Worm (Caenorhabditis elegans) whole organism, mixed stage, embryonic: ENCODE data around the gene Y57G11B.2.

Experiments used
- ces-1 ChIP-seq: fragments of 150-350 bp; optimal IDR thresholded peaks from 2 replicates; lab custom pipeline; 2014; ENCODE audit warnings: missing biosample characterization, missing genetic modification reagents, missing genetic modification characterization
- cnd-1 ChIP-seq: fragments of 200-800 bp; sonication (Bioruptor generic); optimal IDR thresholded peaks from 2 replicates; lab custom pipeline; 2018; ENCODE audit warnings: mild to moderate bottlenecking, missing genetic modification characterization, missing compliant biosample characterization
- elt-1 ChIP-seq: sonication (generic microtip); optimal IDR thresholded peaks from 2 replicates; lab custom pipeline; 2017; ENCODE audit warnings: missing genetic modification characterization, mild to moderate bottlenecking, missing compliant biosample characterization, antibody characterized with exemption, moderate library complexity, borderline replicate concordance; ENCODE audit not compliant: insufficient read depth
- lsy-2 ChIP-seq: fragments of 150-350 bp; optimal IDR thresholded peaks from 2 replicates; lab custom pipeline; 2014; ENCODE audit warnings: missing biosample characterization, missing genetic modification characterization
- mab-5 ChIP-seq: fragments of 150-350 bp; optimal IDR thresholded peaks from 2 replicates; lab custom pipeline; 2014; ENCODE audit warnings: missing biosample characterization, missing genetic modification characterization
- mep-1 ChIP-seq: fragments of 150-350 bp; optimal IDR thresholded peaks from 2 replicates; lab custom pipeline; 2017; ENCODE audit warnings: missing biosample characterization, missing genetic modification reagents, missing genetic modification characterization, inconsistent platforms
- nhr-12 ChIP-seq: fragments of 150-350 bp; optimal IDR thresholded peaks from 2 replicates; lab custom pipeline; 2014; ENCODE audit warnings: missing biosample characterization, missing genetic modification characterization
- nhr-237 ChIP-seq: fragments of 150-350 bp; optimal IDR thresholded peaks from 2 replicates; lab custom pipeline; 2014; ENCODE audit warnings: missing biosample characterization, missing genetic modification characterization
- nhr-28 ChIP-seq: fragments of 150-350 bp; optimal IDR thresholded peaks from 2 replicates; lab custom pipeline; 2014; ENCODE audit warnings: missing biosample characterization, missing genetic modification characterization
- nhr-76 ChIP-seq: sonication (generic microtip); optimal IDR thresholded peaks from 2 replicates; lab custom pipeline; 2017; ENCODE audit warnings: missing biosample characterization, missing genetic modification characterization
- snpc-4 ChIP-seq: fragments of 150-350 bp; optimal IDR thresholded peaks from 2 replicates; lab custom pipeline; 2014; ENCODE audit warnings: missing biosample characterization, missing genetic modification characterization
- tbx-8 ChIP-seq: fragments of 200-800 bp; sonication (Bioruptor generic); optimal IDR thresholded peaks from 2 replicates; lab custom pipeline; 2018; ENCODE audit warnings: mild to moderate bottlenecking, missing genetic modification characterization, moderate library complexity, missing compliant biosample characterization
- unc-120 ChIP-seq: sonication (generic microtip); optimal IDR thresholded peaks from 2 replicates; lab custom pipeline; 2017; ENCODE audit warnings: missing genetic modification characterization, missing compliant biosample characterization; ENCODE audit not compliant: poor library complexity, severe bottlenecking
- unc-39 ChIP-seq: fragments of 150-350 bp; optimal IDR thresholded peaks from 2 replicates; lab custom pipeline; 2014; ENCODE audit warnings: missing biosample characterization, missing genetic modification characterization

DNA sequence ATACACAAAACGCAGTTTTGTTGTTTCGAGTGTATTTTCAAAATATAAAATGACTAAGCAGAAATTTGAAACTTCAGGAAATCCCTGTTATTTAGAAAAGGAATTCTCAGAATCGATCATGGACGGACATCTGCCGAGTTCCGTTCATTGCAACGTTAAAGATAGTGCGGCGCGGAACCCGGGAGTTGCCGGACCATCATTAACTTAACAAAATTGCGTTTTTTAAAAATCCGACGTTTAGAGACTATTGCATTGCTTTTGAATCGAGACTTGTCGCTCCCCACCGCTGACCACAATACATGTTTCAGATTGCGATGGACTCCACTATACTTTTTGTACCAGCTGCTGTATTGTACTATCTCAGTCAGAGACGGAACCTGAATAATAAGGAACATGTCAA lies 35.1 kb upstream of the Y57G11B.2 start:
- no peak for TF ChIP-seq nhr-237
- TF ChIP-seq lsy-2 (tag; lab: Kevin White, UChicago) = no peak
- TF ChIP-seq mab-5 (tag; lab: Kevin White, UChicago) = no peak
- TF ChIP-seq nhr-76 = no peak
- no peak for TF ChIP-seq nhr-28
- TF ChIP-seq nhr-12 (tag; lab: Kevin White, UChicago) = no peak
- TF ChIP-seq elt-1 (tag; lab: Kevin White, UChicago) = no peak
- TF ChIP-seq mep-1 = no peak
- no peak for TF ChIP-seq tbx-8
- TF ChIP-seq unc-120 (tag; lab: Kevin White, UChicago) = no peak
- no peak for TF ChIP-seq cnd-1 (tag; lab: Kevin White, UChicago)
- TF ChIP-seq snpc-4 (tag; lab: Kevin White, UChicago) = no peak
- TF ChIP-seq ces-1 (GFP tag; lab: Kevin White, UChicago) = no peak
- TF ChIP-seq unc-39 (tag; lab: Kevin White, UChicago) = no peak
